Comparison of ENCODE assay signal across 1 fruit fly cellular context in the genomic region with DNA sequence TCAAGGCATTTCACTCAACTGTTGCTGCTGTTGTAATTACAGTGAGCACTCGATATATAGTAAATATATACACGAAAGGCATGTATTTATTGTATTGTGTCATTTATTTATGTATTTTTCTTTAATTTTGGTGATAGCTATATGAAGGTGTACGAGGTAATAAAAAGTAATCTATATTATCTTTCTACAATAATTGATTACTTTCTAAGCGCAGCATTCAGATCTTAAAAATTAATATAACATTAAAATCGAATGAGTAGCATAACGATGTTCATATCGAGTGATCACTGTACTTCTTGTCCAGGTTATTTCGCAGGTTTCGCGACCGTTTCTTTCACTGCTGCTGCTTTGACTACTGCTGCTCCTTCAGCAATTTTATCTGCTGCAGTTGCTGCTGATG.
A peak's percentile ranks its signal among the peaks of the same experiment; 100 is the strongest.
TF ChIP-seq lines count a peak whose summit lies in the region.

No protein-coding gene starts in this region.

TF ChIP-seq in whole organism, prepupa, 60 proteins besides CTCF, POLR2A, EP300 and RAD21 (continued from another document):
- no peak for TF ChIP-seq Eip93F (GFP tag; optimal IDR thresholded peaks at IDR 0.05; lab: Kevin White, UChicago)
- peak; percentile 81 for TF ChIP-seq ss (GFP tag; optimal IDR thresholded peaks at IDR 0.05; lab: Kevin White, UChicago)
- TF ChIP-seq salr (GFP tag; optimal IDR thresholded peaks at IDR 0.05; lab: Kevin White, UChicago): no peak
- no peak for TF ChIP-seq CG9139 (GFP tag; optimal IDR thresholded peaks at IDR 0.05; lab: Kevin White, UChicago)
- no peak for TF ChIP-seq cyc (GFP tag; optimal IDR thresholded peaks at IDR 0.05; lab: Kevin White, UChicago)
- TF ChIP-seq topi (GFP tag; optimal IDR thresholded peaks at IDR 0.05; lab: Kevin White, UChicago): peak; percentile 44
- TF ChIP-seq lz (GFP tag; optimal IDR thresholded peaks at IDR 0.05; lab: Kevin White, UChicago): peak; percentile 60
- TF ChIP-seq fd85E (GFP tag; optimal IDR thresholded peaks at IDR 0.05; lab: Kevin White, UChicago): no peak
- TF ChIP-seq CG10631 (GFP tag; optimal IDR thresholded peaks at IDR 0.05; lab: Kevin White, UChicago): peak; percentile 79
- peak; percentile 84 for TF ChIP-seq svp (GFP tag; lab: Kevin White, UChicago)
- peak; percentile 79 for TF ChIP-seq CG8119 (GFP tag; IDR thresholded peaks at IDR 0.05; lab: Robert Waterston, UW)
- TF ChIP-seq acj6 (GFP tag; optimal IDR thresholded peaks at IDR 0.05; lab: Kevin White, UChicago): peak; percentile 72
- peak; percentile 63 for TF ChIP-seq Hr4 (GFP tag; optimal IDR thresholded peaks at IDR 0.05; lab: Kevin White, UChicago)
- TF ChIP-seq Ets21C (GFP tag; optimal IDR thresholded peaks at IDR 0.05; lab: Kevin White, UChicago): peak; percentile 39
- no peak for TF ChIP-seq Blimp-1 (GFP tag; optimal IDR thresholded peaks at IDR 0.05; lab: Kevin White, UChicago)
- TF ChIP-seq CG32006 (GFP tag; optimal IDR thresholded peaks at IDR 0.05; lab: Kevin White, UChicago): peak; percentile 79
- TF ChIP-seq CG11294 (GFP tag; IDR thresholded peaks at IDR 0.05; lab: Robert Waterston, UW): no peak
- TF ChIP-seq achi (GFP tag; optimal IDR thresholded peaks at IDR 0.05; lab: Kevin White, UChicago): peak; percentile 79
- TF ChIP-seq CG6276 (GFP tag; optimal IDR thresholded peaks at IDR 0.05; lab: Kevin White, UChicago): peak; percentile 21
- peak; percentile 52 for TF ChIP-seq net (GFP tag; optimal IDR thresholded peaks at IDR 0.05; lab: Kevin White, UChicago)
- peak; percentile 51 for TF ChIP-seq Eip75B (GFP tag; optimal IDR thresholded peaks at IDR 0.05; lab: Kevin White, UChicago)
- TF ChIP-seq CG10669 (GFP tag; optimal IDR thresholded peaks at IDR 0.05; lab: Kevin White, UChicago): peak; percentile 48
- peak; percentile 62 for TF ChIP-seq CG31627 (GFP tag; optimal IDR thresholded peaks at IDR 0.05; lab: Kevin White, UChicago)
- peak; percentile 7 for TF ChIP-seq CG1621 (tag; optimal IDR thresholded peaks at IDR 0.05; lab: Kevin White, UChicago)
- peak; percentile 79 for TF ChIP-seq CG3032 (tag; optimal IDR thresholded peaks at IDR 0.05; lab: Kevin White, UChicago)
- peak; percentile 60 for TF ChIP-seq Lpt (GFP tag; optimal IDR thresholded peaks at IDR 0.05; lab: Kevin White, UChicago)
- TF ChIP-seq CG3919 (GFP tag; optimal IDR thresholded peaks at IDR 0.05; lab: Kevin White, UChicago): peak; percentile 15
- peak; percentile 77 for TF ChIP-seq dsx (GFP tag; optimal IDR thresholded peaks at IDR 0.05; lab: Kevin White, UChicago; ENCODE audit: poor library complexity, severe bottlenecking)
- peak; percentile 53 for TF ChIP-seq Ets96B (tag; optimal IDR thresholded peaks at IDR 0.05; lab: Kevin White, UChicago)
- TF ChIP-seq Met (GFP tag; optimal IDR thresholded peaks at IDR 0.05; lab: Kevin White, UChicago): peak; percentile 2
- TF ChIP-seq CG8319 (GFP tag; optimal IDR thresholded peaks at IDR 0.05; lab: Kevin White, UChicago): no peak
- peak; percentile 38 for TF ChIP-seq Sox102F (GFP tag; optimal IDR thresholded peaks at IDR 0.05; lab: Kevin White, UChicago)
- peak; percentile 78 for TF ChIP-seq OdsH (GFP tag; optimal IDR thresholded peaks at IDR 0.05; lab: Kevin White, UChicago)
- no peak for TF ChIP-seq CG6854 (GFP tag; optimal IDR thresholded peaks at IDR 0.05; lab: Kevin White, UChicago)
- peak; percentile 73 for TF ChIP-seq CG6163 (GFP tag; IDR thresholded peaks at IDR 0.05; lab: Robert Waterston, UW)
- TF ChIP-seq Hr39 (GFP tag; optimal IDR thresholded peaks at IDR 0.05; lab: Kevin White, UChicago): peak; percentile 58
- peak; percentile 20 for TF ChIP-seq dac (GFP tag; optimal IDR thresholded peaks at IDR 0.05; lab: Kevin White, UChicago)
